Fruit fly (Drosophila melanogaster) whole organism, embryonic: ENCODE data around the gene mRpL15.

Experiments used
- B-H2 ChIP-seq: fragments of 200-800 bp; sonication (Bioruptor generic); optimal IDR thresholded peaks from 2 replicates; lab custom pipeline; 2018; ENCODE audit warnings: missing biosample characterization, mild to moderate bottlenecking, missing genetic modification characterization
- BEAF-32 ChIP-seq: fragments of 200-800 bp; sonication (Bioruptor generic); optimal IDR thresholded peaks from 3 replicates; lab custom pipeline; 2017; ENCODE audit warnings: missing biosample characterization, missing genetic modification characterization, mild to moderate bottlenecking, moderate library complexity, missing genetic modification reagents
- Bgb ChIP-seq: fragments of 200-800 bp; sonication (Bioruptor generic); IDR thresholded peaks from 2 replicates; pipeline ENCODE4 v1.3.6; 2022; ENCODE audit warnings: missing biosample characterization, missing genetic modification characterization; ENCODE audit not compliant: partially characterized antibody
- BtbVII ChIP-seq: fragments of 200-800 bp; sonication (Bioruptor generic); optimal IDR thresholded peaks from 3 replicates; lab custom pipeline; 2017; ENCODE audit warnings: missing biosample characterization, mild to moderate bottlenecking, missing genetic modification characterization
- CG10267 ChIP-seq: fragments of 200-800 bp; sonication (Bioruptor generic); optimal IDR thresholded peaks from 2 replicates; lab custom pipeline; 2018; ENCODE audit warnings: missing biosample characterization, mild to moderate bottlenecking, missing genetic modification characterization, moderate library complexity
- CG10431 ChIP-seq: fragments of 200-800 bp; sonication (Bioruptor generic); optimal IDR thresholded peaks from 3 replicates; lab custom pipeline; 2018; ENCODE audit warnings: missing biosample characterization, mild to moderate bottlenecking, missing genetic modification characterization
- CG10654 ChIP-seq: fragments of 200-800 bp; sonication (Bioruptor generic); optimal IDR thresholded peaks from 2 replicates; lab custom pipeline; 2016; ENCODE audit warnings: missing biosample characterization, missing genetic modification characterization
- CG11085 ChIP-seq: fragments of 200-800 bp; sonication (Bioruptor generic); IDR thresholded peaks from 2 replicates; pipeline ENCODE4 v1.3.6; 2022; ENCODE audit warnings: missing biosample characterization, missing genetic modification characterization
- CG14710 ChIP-seq: fragments of 200-800 bp; sonication (Bioruptor generic); optimal IDR thresholded peaks from 3 replicates; lab custom pipeline; 2019; ENCODE audit warnings: missing biosample characterization, mild to moderate bottlenecking, missing genetic modification characterization, moderate library complexity
- CG15514 ChIP-seq: fragments of 200-800 bp; sonication (Bioruptor generic); optimal IDR thresholded peaks from 3 replicates; lab custom pipeline; 2017; ENCODE audit warnings: missing biosample characterization, missing genetic modification characterization, mild to moderate bottlenecking, moderate library complexity, missing genetic modification reagents
- CG17186 ChIP-seq: fragments of 200-800 bp; sonication (Bioruptor generic); optimal IDR thresholded peaks from 3 replicates; lab custom pipeline; 2017; ENCODE audit warnings: missing biosample characterization, missing genetic modification reagents, missing genetic modification characterization
- CG17802 ChIP-seq: fragments of 200-800 bp; sonication (Bioruptor generic); optimal IDR thresholded peaks from 2 replicates; lab custom pipeline; 2018; ENCODE audit warnings: missing biosample characterization, mild to moderate bottlenecking, missing genetic modification characterization, moderate library complexity
- CG18262 ChIP-seq: fragments of 200-800 bp; optimal IDR thresholded peaks from 3 replicates; lab custom pipeline; 2019; ENCODE audit warnings: missing biosample characterization, mild to moderate bottlenecking, missing genetic modification characterization, moderate library complexity
- CG2120 ChIP-seq: fragments of 200-800 bp; sonication (Bioruptor generic); optimal IDR thresholded peaks from 3 replicates; lab custom pipeline; 2016; ENCODE audit warnings: missing biosample characterization, missing genetic modification characterization
- CG2712 ChIP-seq: fragments of 200-800 bp; optimal IDR thresholded peaks from 3 replicates; lab custom pipeline; 2019; ENCODE audit warnings: missing biosample characterization, mild to moderate bottlenecking, missing genetic modification characterization, moderate library complexity
- CG3065 ChIP-seq: fragments of 200-800 bp; sonication (Bioruptor generic); optimal IDR thresholded peaks from 2 replicates; lab custom pipeline; 2016; ENCODE audit warnings: missing biosample characterization, missing genetic modification characterization
- CG3163 ChIP-seq: fragments of 200-800 bp; sonication (Bioruptor generic); optimal IDR thresholded peaks from 3 replicates; lab custom pipeline; 2016; ENCODE audit warnings: missing biosample characterization, missing genetic modification characterization
- CG3995 ChIP-seq: fragments of 200-800 bp; sonication (Bioruptor generic); optimal IDR thresholded peaks from 3 replicates; lab custom pipeline; 2016; ENCODE audit warnings: missing biosample characterization, missing genetic modification characterization
- CG4404 ChIP-seq: fragments of 200-800 bp; sonication (Bioruptor generic); IDR thresholded peaks from 2 replicates; pipeline ENCODE4 v1.3.6; 2022; ENCODE audit warnings: missing biosample characterization, missing genetic modification characterization
- CG4617 ChIP-seq: fragments of 200-800 bp; sonication (Bioruptor generic); optimal IDR thresholded peaks from 3 replicates; lab custom pipeline; 2016; ENCODE audit warnings: missing biosample characterization, missing genetic modification characterization, borderline replicate concordance
- CG4820 ChIP-seq: fragments of 200-800 bp; sonication (Bioruptor generic); optimal IDR thresholded peaks from 3 replicates; lab custom pipeline; 2016; ENCODE audit warnings: missing biosample characterization, missing genetic modification characterization
- CG6272 ChIP-seq: fragments of 200-800 bp; sonication (Bioruptor generic); IDR thresholded peaks from 2 replicates; pipeline ENCODE4 v1.3.6; 2022; ENCODE audit warnings: missing biosample characterization, missing genetic modification characterization
- CG7372 ChIP-seq: fragments of 200-800 bp; sonication (Bioruptor generic); IDR thresholded peaks from 2 replicates; pipeline ENCODE4 v1.3.6; 2022; ENCODE audit warnings: missing biosample characterization, missing genetic modification characterization
- CG9817 ChIP-seq: fragments of 200-800 bp; sonication (Bioruptor generic); optimal IDR thresholded peaks from 2 replicates; lab custom pipeline; 2018; ENCODE audit warnings: missing biosample characterization, mild to moderate bottlenecking, missing genetic modification characterization, moderate library complexity
- Dbx ChIP-seq: fragments of 200-800 bp; sonication (Bioruptor generic); IDR thresholded peaks from 3 replicates; pipeline ENCODE4 v1.3.6; 2022; ENCODE audit warnings: missing biosample characterization, missing genetic modification characterization
- Deaf1 ChIP-seq: fragments of 200-800 bp; optimal IDR thresholded peaks from 3 replicates; lab custom pipeline; 2019; ENCODE audit warnings: missing biosample characterization, mild to moderate bottlenecking, missing genetic modification characterization, moderate library complexity
- Doc2 ChIP-seq: fragments of 200-800 bp; sonication (Bioruptor generic); IDR thresholded peaks from 2 replicates; pipeline ENCODE4 v1.3.6; 2022; ENCODE audit warnings: missing biosample characterization, missing genetic modification characterization
- Dref ChIP-seq: fragments of 200-800 bp; sonication (Bioruptor generic); IDR thresholded peaks from 2 replicates; pipeline ENCODE4 v1.3.6; 2022; ENCODE audit warnings: missing biosample characterization, missing genetic modification characterization
- Ets97D ChIP-seq: fragments of 200-800 bp; sonication (Bioruptor generic); optimal IDR thresholded peaks from 3 replicates; lab custom pipeline; 2016; ENCODE audit warnings: missing biosample characterization, missing genetic modification characterization
- GATAe ChIP-seq: fragments of 200-800 bp; sonication (Bioruptor generic); conservative IDR thresholded peaks from 2 replicates; pipeline ENCODE4 v1.3.6; 2022; ENCODE audit warnings: missing biosample characterization, missing genetic modification characterization
- Hand ChIP-seq: fragments of 200-800 bp; sonication (Bioruptor generic); optimal IDR thresholded peaks from 2 replicates; lab custom pipeline; 2017; ENCODE audit warnings: mild to moderate bottlenecking, missing biosample characterization, missing genetic modification reagents, missing genetic modification characterization
- Hsf ChIP-seq: fragments of 200-800 bp; sonication (Bioruptor generic); optimal IDR thresholded peaks from 3 replicates; lab custom pipeline; 2016; ENCODE audit warnings: missing biosample characterization, missing genetic modification characterization
- Lhr ChIP-seq: fragments of 200-800 bp; sonication (Bioruptor generic); optimal IDR thresholded peaks from 3 replicates; lab custom pipeline; 2017; ENCODE audit warnings: mild to moderate bottlenecking, missing biosample characterization, missing genetic modification reagents, missing genetic modification characterization
- Med ChIP-seq: fragments of 200-800 bp; sonication (Bioruptor generic); peaks from one replicate; lab custom pipeline; 2016; ENCODE audit warnings: missing biosample characterization, missing genetic modification characterization, mild to moderate bottlenecking, inconsistent platforms, moderate library complexity
- Opbp ChIP-seq: fragments of 200-800 bp; sonication (Bioruptor generic); IDR thresholded peaks from 3 replicates; pipeline ENCODE4 v1.3.6; 2022; ENCODE audit warnings: missing biosample characterization, missing genetic modification characterization; ENCODE audit not compliant: partially characterized antibody
- amos ChIP-seq: fragments of 200-800 bp; sonication (Bioruptor generic); IDR thresholded peaks from 2 replicates; pipeline ENCODE4 v1.3.6; 2022; ENCODE audit warnings: missing biosample characterization, missing genetic modification characterization; ENCODE audit not compliant: partially characterized antibody
- bbx ChIP-seq: fragments of 200-800 bp; sonication (Bioruptor generic); IDR thresholded peaks from 2 replicates; pipeline ENCODE4 v1.3.6; 2022; ENCODE audit warnings: missing biosample characterization, missing genetic modification characterization; ENCODE audit not compliant: partially characterized antibody
- bowl ChIP-seq: fragments of 200-800 bp; sonication (Bioruptor generic); IDR thresholded peaks from 2 replicates; pipeline ENCODE4 v1.3.6; 2022; ENCODE audit warnings: missing biosample characterization, missing genetic modification characterization
- btn ChIP-seq: fragments of 200-800 bp; sonication (Bioruptor generic); optimal IDR thresholded peaks from 2 replicates; lab custom pipeline; 2016; ENCODE audit warnings: missing biosample characterization, missing genetic modification characterization
- cato ChIP-seq: fragments of 200-800 bp; sonication (Bioruptor generic); optimal IDR thresholded peaks from 2 replicates; lab custom pipeline; 2016; ENCODE audit warnings: missing biosample characterization, missing genetic modification characterization, borderline replicate concordance
- chm ChIP-seq: fragments of 200-800 bp; sonication (Bioruptor generic); IDR thresholded peaks from 2 replicates; pipeline ENCODE4 v1.3.6; 2022; ENCODE audit warnings: missing biosample characterization, missing genetic modification characterization
- cwo ChIP-seq: fragments of 200-800 bp; sonication (Bioruptor generic); optimal IDR thresholded peaks from 3 replicates; lab custom pipeline; 2017; ENCODE audit warnings: missing biosample characterization, missing genetic modification characterization, mild to moderate bottlenecking, moderate library complexity, missing genetic modification reagents
- ems ChIP-seq: fragments of 200-800 bp; sonication (Bioruptor generic); optimal IDR thresholded peaks from 3 replicates; lab custom pipeline; 2016; ENCODE audit warnings: missing biosample characterization, missing genetic modification characterization
- eyg ChIP-seq: fragments of 200-800 bp; sonication (Bioruptor generic); optimal IDR thresholded peaks from 3 replicates; lab custom pipeline; 2016; ENCODE audit warnings: missing biosample characterization, missing genetic modification characterization
- hth ChIP-seq: fragments of >200 bp; optimal IDR thresholded peaks from 2 replicates; lab custom pipeline; 2017; ENCODE audit warnings: inconsistent platforms
- klu ChIP-seq: fragments of 200-800 bp; sonication (Bioruptor generic); IDR thresholded peaks from 2 replicates; pipeline ENCODE4 v1.3.6; 2022; ENCODE audit warnings: missing biosample characterization, missing genetic modification characterization
- luna ChIP-seq: fragments of 200-800 bp; sonication (Bioruptor generic); optimal IDR thresholded peaks from 2 replicates; lab custom pipeline; 2016; ENCODE audit warnings: missing biosample characterization, missing genetic modification characterization
- onecut ChIP-seq: fragments of 200-800 bp; sonication (Bioruptor generic); IDR thresholded peaks from 2 replicates; pipeline ENCODE4 v1.3.6; 2022; ENCODE audit warnings: missing biosample characterization, missing genetic modification characterization
- slou ChIP-seq: fragments of 200-800 bp; sonication (Bioruptor generic); optimal IDR thresholded peaks from 3 replicates; lab custom pipeline; 2016; ENCODE audit warnings: missing biosample characterization, missing genetic modification characterization
- stwl ChIP-seq: fragments of 200-800 bp; sonication (Bioruptor generic); optimal IDR thresholded peaks from 3 replicates; lab custom pipeline; 2018; ENCODE audit warnings: missing biosample characterization, mild to moderate bottlenecking, missing genetic modification characterization, moderate library complexity
- tup ChIP-seq: fragments of 200-800 bp; sonication (Bioruptor generic); optimal IDR thresholded peaks from 2 replicates; lab custom pipeline; 2016; ENCODE audit warnings: missing biosample characterization, mild to moderate bottlenecking, missing genetic modification characterization, moderate library complexity

The mRpL15 gene

DNA sequence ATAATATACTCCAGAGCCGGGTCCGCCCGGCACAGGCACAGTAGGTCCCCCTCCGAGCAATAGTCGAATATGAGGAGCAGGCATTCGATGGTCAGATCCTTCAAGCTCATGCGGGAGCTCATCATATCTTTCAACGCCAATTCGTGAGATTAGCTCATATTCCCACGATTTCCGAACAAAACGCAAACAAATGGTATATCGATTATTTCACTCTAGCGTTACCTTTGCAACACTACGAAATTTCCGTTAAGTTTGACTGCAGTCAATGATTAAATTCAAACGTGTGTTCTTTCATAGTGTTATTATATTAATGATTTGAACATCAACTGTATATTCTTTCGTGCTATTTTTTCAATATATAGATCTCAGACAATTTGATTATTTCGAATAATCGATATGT, 42.7 kb downstream of the mRpL15 start, which contains the start of gene CG33969 (continued):
- TF ChIP-seq eyg (GFP tag; lab: Kevin White, UChicago): no peak
- peak; percentile 62 for TF ChIP-seq CG17186 (GFP tag; lab: Kevin White, UChicago)
- no peak for TF ChIP-seq CG6272 (GFP tag; lab: Robert Waterston, UW)
- no peak for TF ChIP-seq bowl (GFP tag; lab: Robert Waterston, UW)
- no peak for TF ChIP-seq Lhr (GFP tag; lab: Kevin White, UChicago)
- TF ChIP-seq slou (GFP tag; lab: Kevin White, UChicago): no peak
- peak; percentile 87 for TF ChIP-seq stwl
- peak; percentile 94 for TF ChIP-seq CG10267 (tag; lab: Kevin White, UChicago)
- TF ChIP-seq CG11085 (GFP tag; lab: Robert Waterston, UW): no peak
- no peak for TF ChIP-seq CG7372 (GFP tag; lab: Robert Waterston, UW)
- peak; percentile 5 for TF ChIP-seq CG3995 (GFP tag; lab: Kevin White, UChicago)
- no peak for TF ChIP-seq ems (GFP tag; lab: Kevin White, UChicago)
- TF ChIP-seq CG4404 (GFP tag; lab: Robert Waterston, UW): no peak
- TF ChIP-seq CG10431 (GFP tag; lab: Kevin White, UChicago): no peak
- no peak for TF ChIP-seq BtbVII (GFP tag; lab: Kevin White, UChicago)
- TF ChIP-seq amos (GFP tag; lab: Robert Waterston, UW): no peak; the same call in 1 of the 2 replicates
- TF ChIP-seq chm (GFP tag; lab: Robert Waterston, UW): no peak
- TF ChIP-seq CG3065 (GFP tag; lab: Kevin White, UChicago): no peak
- TF ChIP-seq Dref (GFP tag; lab: Robert Waterston, UW): peak; percentile 64
- no peak for TF ChIP-seq cato (GFP tag; lab: Kevin White, UChicago)
- peak; percentile 37 for TF ChIP-seq Ets97D (GFP tag; lab: Kevin White, UChicago)
- TF ChIP-seq onecut (GFP tag; lab: Robert Waterston, UW): peak; percentile 92
- no peak for TF ChIP-seq Hand
- TF ChIP-seq CG3163: no peak
- no peak for TF ChIP-seq tup
- TF ChIP-seq Med (GFP tag; lab: Kevin White, UChicago): peak; percentile 65
- TF ChIP-seq CG9817: no peak
- TF ChIP-seq CG10654 (GFP tag; lab: Kevin White, UChicago): no peak
- TF ChIP-seq bbx (GFP tag; lab: Robert Waterston, UW): peak; percentile 44; the same call in 1 of the 2 replicates
- TF ChIP-seq CG17802 (tag; lab: Kevin White, UChicago): no peak
- no peak; the same call in 2 of the 3 replicates for TF ChIP-seq Opbp
- no peak for TF ChIP-seq klu (GFP tag; lab: Robert Waterston, UW)
- TF ChIP-seq CG14710: peak; percentile 21
- peak; percentile 58 for TF ChIP-seq BEAF-32 (GFP tag; lab: Kevin White, UChicago)
- TF ChIP-seq Dbx (GFP tag; lab: Robert Waterston, UW): no peak
- no peak for TF ChIP-seq luna (GFP tag; lab: Kevin White, UChicago)
- peak; percentile 11 for TF ChIP-seq Deaf1
- no peak for TF ChIP-seq cwo
- TF ChIP-seq Bgb (GFP tag; lab: Robert Waterston, UW): peak; percentile 6; the same call in 1 of the 2 replicates
- peak; percentile 16 for TF ChIP-seq CG2120 (GFP tag; lab: Kevin White, UChicago)
- TF ChIP-seq GATAe: no peak
- no peak for TF ChIP-seq Doc2 (GFP tag; lab: Robert Waterston, UW)
- no peak for TF ChIP-seq CG2712 (tag; lab: Kevin White, UChicago)
- TF ChIP-seq CG15514 (GFP tag; lab: Kevin White, UChicago): peak; percentile 42
- no peak for TF ChIP-seq CG4617
- no peak for TF ChIP-seq btn
- no peak for TF ChIP-seq CG18262
- TF ChIP-seq hth (lab: Kevin White, UChicago): no peak
- TF ChIP-seq CG4820 (GFP tag; lab: Kevin White, UChicago): no peak
- TF ChIP-seq B-H2 (GFP tag; lab: Kevin White, UChicago): peak; percentile 12
- TF ChIP-seq Hsf (GFP tag; lab: Kevin White, UChicago): no peak
